Worm (Caenorhabditis elegans) whole organism, L2 larva: ENCODE results near the gene srd-43.

Source experiments
- blmp-1 ChIP-seq: sonication (generic microtip); optimal IDR thresholded peaks from 2 replicates; lab custom pipeline; 2017; ENCODE audit warnings: missing genetic modification characterization, mild to moderate bottlenecking, missing compliant biosample characterization, antibody characterized with exemption, moderate library complexity; ENCODE audit not compliant: insufficient read depth
- mdl-1 ChIP-seq, 2 experiments: fragments of 150-350 bp in 1 of 2; sonication (generic microtip) in 1 of 2; optimal IDR thresholded peaks; 2 replicates each; lab custom pipeline; 2017; ENCODE audit warnings: missing biosample characterization in 2 of 2, missing genetic modification characterization in 2 of 2
- nhr-21 ChIP-seq: fragments of 150-350 bp; optimal IDR thresholded peaks from 2 replicates; lab custom pipeline; 2014; ENCODE audit warnings: missing biosample characterization, missing genetic modification characterization
- nhr-237 ChIP-seq: fragments of 150-350 bp; optimal IDR thresholded peaks from 2 replicates; lab custom pipeline; 2014; ENCODE audit warnings: missing biosample characterization, missing genetic modification characterization
- skn-1 ChIP-seq: sonication (generic microtip); optimal IDR thresholded peaks from 2 replicates; lab custom pipeline; 2017; ENCODE audit warnings: missing biosample characterization, missing genetic modification characterization
- snpc-4 ChIP-seq: fragments of 150-350 bp; optimal IDR thresholded peaks from 2 replicates; lab custom pipeline; 2014; ENCODE audit warnings: missing biosample characterization, missing genetic modification characterization
- unc-62 ChIP-seq: fragments of 150-350 bp; optimal IDR thresholded peaks from 2 replicates; lab custom pipeline; 2014; ENCODE audit warnings: missing biosample characterization, missing genetic modification reagents, missing genetic modification characterization

ce11 chrX:13262195-13262594 is 43.4 kb downstream of the srd-43 start, which contains the start of gene K09A11.1:
- TF ChIP-seq snpc-4 (tag; lab: Kevin White, UChicago) (no peak), nhr-237 (no peak), blmp-1 (tag; lab: Kevin White, UChicago) (no peak), mdl-1 (tag; optimal IDR thresholded peaks at IDR 0.05; lab: Kevin White, UChicago) (no peak), skn-1 (tag; lab: Kevin White, UChicago) (no peak), nhr-21 (tag; lab: Kevin White, UChicago) (no peak), unc-62 (no peak)
